Fruit fly (Drosophila melanogaster): Measurements from ENCODE around the gene CG9175.

CG9175 gene

dm6 chr2L:6088371-6089365 lies 10.1 kb downstream of the CG9175 start (continued):
- TF ChIP-seq CG4730 (GFP tag; IDR thresholded peaks at IDR 0.05) (no peak), CG11696 (GFP tag; IDR thresholded peaks at IDR 0.05) (peak; percentile 40; the same call in 1 of the 2 replicates), CG6175 (GFP tag; IDR thresholded peaks at IDR 0.05) (peak; percentile 72; the same call in 1 of the 3 replicates), onecut (GFP tag; IDR thresholded peaks at IDR 0.05) (peak; percentile 90), kay (GFP tag; optimal IDR thresholded peaks at IDR 0.05) (peak; percentile 93), CG7271 (tag; optimal IDR thresholded peaks at IDR 0.05) (no peak), Aef1 (GFP tag; IDR thresholded peaks at IDR 0.05) (peak; percentile 30; the same call in 1 of the 3 replicates), CG3163 (GFP tag; optimal IDR thresholded peaks at IDR 0.05) (peak; percentile 44), CG31224 (GFP tag; IDR thresholded peaks at IDR 0.05) (no peak), tna (GFP tag; IDR thresholded peaks at IDR 0.05; ENCODE audit: partially characterized antibody) (peak; percentile 59; the same call in 1 of the 2 replicates), CG7372 (GFP tag; IDR thresholded peaks at IDR 0.05) (no peak), CG7987 (GFP tag; optimal IDR thresholded peaks at IDR 0.05) (peak; percentile 95), cwo (GFP tag; optimal IDR thresholded peaks at IDR 0.05) (peak; percentile 98), Meics (GFP tag; optimal IDR thresholded peaks at IDR 0.05) (peak; percentile 49), bab2 (GFP tag; optimal IDR thresholded peaks at IDR 0.05) (peak; percentile 24), NC2β (GFP tag; optimal IDR thresholded peaks at IDR 0.05) (peak; percentile 4), Ets65A (GFP tag) (peak; percentile 52), CG1647 (GFP tag; optimal IDR thresholded peaks at IDR 0.05) (no peak), CG2116 (GFP tag; optimal IDR thresholded peaks at IDR 0.05) (no peak), Asciz (GFP tag; optimal IDR thresholded peaks at IDR 0.05) (peak; percentile 19), Vsx1 (GFP tag; optimal IDR thresholded peaks at IDR 0.05) (peak; percentile 25), Oaz (GFP tag; IDR thresholded peaks at IDR 0.05) (no peak), Nf-YB (GFP tag; optimal IDR thresholded peaks at IDR 0.05) (no peak), CG9817 (tag; optimal IDR thresholded peaks at IDR 0.05) (no peak), CG12659 (GFP tag; optimal IDR thresholded peaks at IDR 0.05) (peak; percentile 12), CG13894 (tag; optimal IDR thresholded peaks at IDR 0.05) (peak; percentile 86), chm (GFP tag; IDR thresholded peaks at IDR 0.05) (peak; percentile 70; the same call in 1 of the 2 replicates), ssp (GFP tag; IDR thresholded peaks at IDR 0.05) (no peak), CG6689 (GFP tag; IDR thresholded peaks at IDR 0.05) (no peak), CG10209 (GFP tag; optimal IDR thresholded peaks at IDR 0.05) (peak; percentile 0), cato (GFP tag; optimal IDR thresholded peaks at IDR 0.05; ENCODE audit: borderline replicate concordance) (no peak), CG10543 (GFP tag; optimal IDR thresholded peaks at IDR 0.05) (peak; percentile 98), pfk (GFP tag; optimal IDR thresholded peaks at IDR 0.05) (peak; percentile 38), salm (tag; optimal IDR thresholded peaks at IDR 0.05) (no peak), CG2712 (tag; optimal IDR thresholded peaks at IDR 0.05) (peak; percentile 7), CG11695 (GFP tag; IDR thresholded peaks at IDR 0.05) (peak; percentile 53; the same call in 1 of the 3 replicates), CG13424 (tag; optimal IDR thresholded peaks at IDR 0.05) (no peak), hbn (GFP tag; IDR thresholded peaks at IDR 0.05; ENCODE audit: partially characterized antibody) (peak; percentile 42), Jarid2 (GFP tag; optimal IDR thresholded peaks at IDR 0.05) (no peak), vvl (GFP tag; IDR thresholded peaks at IDR 0.05) (peak; percentile 61), CG1603 (tag; optimal IDR thresholded peaks at IDR 0.05) (peak; percentile 15), nau (GFP tag; optimal IDR thresholded peaks at IDR 0.05) (no peak), gfzf (GFP tag; optimal IDR thresholded peaks at IDR 0.05) (no peak), B-H2 (GFP tag; optimal IDR thresholded peaks at IDR 0.05) (peak; percentile 60), crc (GFP tag; optimal IDR thresholded peaks at IDR 0.05) (no peak), CG4707 (GFP tag; optimal IDR thresholded peaks at IDR 0.05) (peak; percentile 67), ERR (GFP tag; optimal IDR thresholded peaks at IDR 0.05) (peak; percentile 82)
